Worm (Caenorhabditis elegans): ENCODE data around the gene F18C5.10.

The F18C5.10 gene

DNA sequence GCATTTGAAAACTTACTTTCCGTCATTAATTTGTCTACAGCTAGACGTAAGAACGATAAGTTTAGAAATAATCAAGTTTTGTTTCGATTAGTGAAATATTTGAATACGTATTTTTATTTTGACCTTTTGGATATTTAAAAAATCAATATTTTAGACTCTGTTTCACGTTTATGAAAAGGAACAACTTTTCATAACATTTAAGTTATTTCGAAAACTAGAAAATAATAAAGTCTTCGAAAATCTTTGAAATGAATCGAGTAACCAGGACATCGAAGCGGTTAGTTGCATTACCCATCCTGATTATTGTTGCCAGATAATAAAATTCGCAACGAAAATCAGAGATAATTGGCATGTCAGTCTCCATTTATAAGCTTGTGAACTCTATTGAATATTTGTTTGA, 20.0 kb upstream of the F18C5.10 start, which contains the start of gene C56C10.6:
TSS of gene C56C10.6 (minus strand) at position 101 of the 400 bp plus-strand sequence.
- TF ChIP-seq dao-5 (tag; optimal IDR thresholded peaks at IDR 0.05) (no peak), him-1 (tag; optimal IDR thresholded peaks at IDR 0.05) (no peak), W03F9.2 (tag; optimal IDR thresholded peaks at IDR 0.05) (no peak)

DNA sequence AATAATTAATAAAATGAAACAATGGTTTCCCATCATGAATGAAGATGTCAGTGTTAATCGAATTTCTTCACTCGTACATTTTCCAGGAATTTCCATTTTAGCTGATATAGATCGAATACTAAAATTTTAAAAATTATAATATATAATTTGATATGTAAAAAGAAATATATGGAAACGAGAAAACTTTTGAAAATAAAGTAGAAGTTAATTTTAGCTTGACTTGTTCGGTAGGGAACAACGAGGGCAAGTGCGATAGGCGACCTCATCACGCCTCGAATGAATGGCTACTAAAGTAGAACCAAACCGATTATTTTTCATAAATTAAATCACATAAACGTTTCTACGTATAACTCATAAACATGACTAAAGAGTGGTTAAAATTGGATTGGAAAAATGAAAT, 17.1 kb upstream of the F18C5.10 start, which contains the start of gene sra-31:
TSS of gene sra-31 (minus strand) at position 101 of the 400 bp plus-strand sequence.
- no peak for TF ChIP-seq dao-5 (tag; optimal IDR thresholded peaks at IDR 0.05)
- TF ChIP-seq W03F9.2 (tag; optimal IDR thresholded peaks at IDR 0.05), result no peak
- no peak for TF ChIP-seq him-1 (tag; optimal IDR thresholded peaks at IDR 0.05)

DNA sequence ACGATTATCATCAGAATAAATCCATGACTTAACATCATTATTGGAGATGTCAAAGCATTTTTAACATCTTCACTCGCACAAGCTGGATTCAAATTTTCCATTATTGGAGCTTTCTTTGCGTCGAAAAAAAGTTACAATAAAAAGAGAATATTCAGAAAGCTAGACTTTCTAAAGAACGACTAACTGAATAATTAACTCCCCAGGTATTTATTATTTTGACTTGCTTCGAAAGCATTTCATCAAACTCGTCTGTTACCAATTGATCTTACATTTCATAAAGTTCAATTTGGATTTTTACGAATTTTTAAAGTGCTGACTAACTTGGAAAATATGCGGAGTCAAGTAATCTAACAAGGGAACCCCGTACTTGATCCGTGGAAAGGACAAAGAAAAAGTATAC, 14.4 kb upstream of the F18C5.10 start, which contains the start of gene sra-29:
TSS of gene sra-29 (minus strand) at position 101 of the 400 bp plus-strand sequence.
- TF ChIP-seq dao-5 (tag; optimal IDR thresholded peaks at IDR 0.05) (no peak), him-1 (tag; optimal IDR thresholded peaks at IDR 0.05) (no peak), W03F9.2 (tag; optimal IDR thresholded peaks at IDR 0.05) (no peak)

DNA sequence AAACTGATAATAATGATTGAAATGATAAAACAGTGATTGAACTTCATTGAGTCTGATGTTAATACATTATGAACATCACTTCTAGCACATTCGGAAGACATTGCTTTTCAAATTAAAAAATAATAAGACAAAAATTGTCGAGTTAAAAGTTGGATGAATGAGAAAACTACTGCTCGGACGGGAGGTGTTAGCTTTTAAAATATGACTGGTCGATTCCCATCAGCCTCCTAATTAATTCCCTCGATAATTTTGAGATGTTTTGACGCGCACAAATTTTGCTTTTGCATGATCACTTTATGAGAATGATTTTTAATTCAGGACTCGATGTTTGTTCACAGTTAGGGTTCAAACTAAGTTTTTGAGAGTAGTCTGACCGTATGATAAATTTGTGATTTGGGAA, 12.4 kb upstream of the F18C5.10 start, which contains the start of gene sra-28:
TSS of gene sra-28 (minus strand) at position 101 of the 400 bp plus-strand sequence.
- no peak for TF ChIP-seq dao-5 (tag; optimal IDR thresholded peaks at IDR 0.05)

DNA sequence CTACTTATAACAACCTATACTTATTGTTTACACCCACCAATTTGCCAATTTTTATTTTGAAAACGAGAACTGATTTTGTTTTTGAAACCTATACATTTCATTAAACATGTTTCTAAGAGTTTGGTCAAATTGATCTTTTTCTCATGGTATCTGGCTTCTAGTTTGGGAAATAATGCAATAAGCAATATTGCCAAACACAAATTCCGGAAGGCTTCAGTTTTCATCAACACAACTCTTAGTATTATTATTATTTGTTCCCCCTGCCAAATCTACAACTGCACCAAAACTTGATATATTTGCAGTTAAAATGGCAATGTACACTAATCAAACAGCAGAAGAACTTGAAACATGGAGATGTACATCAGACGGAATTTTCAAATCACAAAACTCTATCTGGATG, 7.5 kb upstream of the F18C5.10 start, which contains the start of gene sra-27:
TSS of gene sra-27 (plus strand) at position 301 of the 400 bp plus-strand sequence.
- TF ChIP-seq him-1 (tag; optimal IDR thresholded peaks at IDR 0.05), result no peak
- no peak for TF ChIP-seq dao-5 (tag; optimal IDR thresholded peaks at IDR 0.05)
- no peak for TF ChIP-seq W03F9.2 (tag; optimal IDR thresholded peaks at IDR 0.05)

DNA sequence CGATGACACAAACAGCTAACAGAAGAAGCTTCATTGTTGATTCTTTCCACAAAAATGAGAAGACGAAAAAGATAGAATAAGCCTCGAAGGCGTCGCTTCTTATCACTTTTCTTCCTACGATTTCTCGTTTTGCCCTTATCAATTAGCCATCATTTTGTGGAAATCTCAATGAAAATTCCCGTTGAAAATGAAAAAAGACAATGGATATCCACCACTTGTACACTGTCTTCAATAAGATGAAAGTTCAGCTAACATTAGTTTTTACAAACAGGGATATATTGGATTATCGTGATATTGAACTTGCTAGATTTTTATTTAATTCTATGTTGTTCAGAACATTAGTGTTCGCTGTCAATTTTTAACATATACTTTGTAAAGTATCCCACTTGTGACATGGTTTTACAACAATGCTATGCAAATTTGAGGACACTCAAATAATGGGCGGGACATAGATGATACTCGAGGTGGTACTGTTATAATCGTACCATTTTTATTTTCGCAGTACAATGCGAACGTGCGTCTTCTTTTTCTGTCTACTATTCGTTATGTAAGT, 5.5 kb upstream of the F18C5.10 start, which contains the start of the genes F18C5.5 and F18C5.9:
TSS of gene F18C5.5 (minus strand) at position 101 of the 553 bp plus-strand sequence.
TSS of gene F18C5.9 (plus strand) at position 503 of the 553 bp plus-strand sequence.
- TF ChIP-seq W03F9.2 (tag; optimal IDR thresholded peaks at IDR 0.05), result no peak
- no peak for TF ChIP-seq him-1 (tag; optimal IDR thresholded peaks at IDR 0.05)
- TF ChIP-seq dao-5 (tag; optimal IDR thresholded peaks at IDR 0.05), result no peak

DNA sequence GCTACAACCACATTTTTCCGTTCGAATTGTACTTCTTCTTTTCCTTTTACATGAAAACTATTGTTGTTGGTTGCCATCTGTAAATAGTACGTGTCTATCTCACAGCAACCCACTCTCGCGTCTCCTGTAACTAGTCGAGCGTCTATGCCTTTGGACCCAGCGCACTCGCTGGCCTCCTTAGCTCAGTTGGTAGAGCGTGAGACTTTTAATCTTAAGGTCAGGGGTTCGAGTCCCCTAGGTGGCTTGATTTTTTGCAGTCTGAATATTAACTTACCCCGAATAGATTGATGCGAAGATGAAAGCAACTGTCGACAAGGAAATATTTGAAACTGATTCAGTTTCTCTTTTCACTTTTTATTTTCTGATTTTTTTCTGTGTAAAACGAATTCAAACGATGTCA, 3.8 kb upstream of the F18C5.10 start, which contains the start of gene mpz-3:
TSS of gene mpz-3 (minus strand) at position 320 of the 400 bp plus-strand sequence.
- TF ChIP-seq dao-5 (tag; optimal IDR thresholded peaks at IDR 0.05) (no peak), him-1 (tag; optimal IDR thresholded peaks at IDR 0.05) (no peak), W03F9.2 (tag; optimal IDR thresholded peaks at IDR 0.05) (no peak)

DNA sequence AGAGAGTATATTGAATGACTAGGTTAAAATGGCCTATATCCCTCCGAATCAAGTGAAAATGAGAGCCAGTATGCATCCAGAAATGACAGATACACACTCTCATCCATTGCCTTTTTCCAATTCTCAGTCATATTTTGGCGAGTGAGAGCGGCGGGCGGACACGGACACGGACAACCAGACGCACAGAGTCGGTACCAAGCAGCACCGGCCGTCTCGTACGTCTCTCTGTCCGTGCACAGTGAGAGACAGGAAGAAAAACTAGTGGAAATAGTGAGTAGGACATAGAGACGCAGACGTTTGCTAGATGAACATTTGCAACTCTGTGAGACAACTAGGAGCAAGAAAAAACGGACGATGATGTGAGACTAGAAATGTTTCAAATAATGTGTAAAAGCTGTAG, 2.0 kb upstream of the F18C5.10 start:
- TF ChIP-seq dao-5 (tag; optimal IDR thresholded peaks at IDR 0.05) (no peak), W03F9.2 (tag; optimal IDR thresholded peaks at IDR 0.05) (no peak), him-1 (tag; optimal IDR thresholded peaks at IDR 0.05) (no peak)

- TF ChIP-seq him-1 (tag; optimal IDR thresholded peaks at IDR 0.05), result no peak
- no peak for TF ChIP-seq W03F9.2 (tag; optimal IDR thresholded peaks at IDR 0.05)
- no peak for TF ChIP-seq dao-5 (tag; optimal IDR thresholded peaks at IDR 0.05)
These were observed 1.1 kb upstream of the F18C5.10 start for ce11 chrII:6562203-6562867.

DNA sequence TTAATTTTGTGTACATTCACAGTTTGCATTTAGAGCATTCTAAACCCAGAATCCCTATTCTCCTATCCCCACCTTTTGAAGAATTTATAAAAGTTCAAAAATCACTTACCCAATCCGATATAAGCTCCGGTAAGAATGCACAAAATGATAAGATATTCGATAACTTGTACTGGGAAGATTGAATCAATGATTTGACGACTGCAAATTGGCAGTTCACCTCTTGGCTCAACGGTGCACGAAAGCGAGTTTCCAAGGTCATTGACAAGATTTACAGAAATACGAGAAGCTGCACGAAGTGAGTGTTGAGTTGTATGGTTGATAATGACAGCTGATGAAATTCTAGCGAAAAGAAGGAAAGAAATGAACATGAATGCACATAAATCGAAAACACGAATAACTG, 953 bp downstream of the F18C5.10 start:
- TF ChIP-seq him-1 (tag; optimal IDR thresholded peaks at IDR 0.05), result no peak
- TF ChIP-seq W03F9.2 (tag; optimal IDR thresholded peaks at IDR 0.05), result no peak
- TF ChIP-seq dao-5 (tag; optimal IDR thresholded peaks at IDR 0.05), result no peak

- TF ChIP-seq dao-5 (tag; optimal IDR thresholded peaks at IDR 0.05) (no peak), him-1 (tag; optimal IDR thresholded peaks at IDR 0.05) (no peak)
These were observed 2.4 kb downstream of the F18C5.10 start for ce11 chrII:6558887-6559286.

ce11 chrII:6554677-6555076, 6.6 kb downstream of the F18C5.10 start, which contains the start of gene wrn-1:
Gene wrn-1 (plus strand): TSS chrII:6554977.
- no peak for TF ChIP-seq W03F9.2 (tag; optimal IDR thresholded peaks at IDR 0.05)
- TF ChIP-seq dao-5 (tag; optimal IDR thresholded peaks at IDR 0.05), result no peak
- no peak for TF ChIP-seq him-1 (tag; optimal IDR thresholded peaks at IDR 0.05)

- TF ChIP-seq him-1 (tag; optimal IDR thresholded peaks at IDR 0.05) (no peak), dao-5 (tag; optimal IDR thresholded peaks at IDR 0.05) (no peak), W03F9.2 (tag; optimal IDR thresholded peaks at IDR 0.05) (no peak)
These were observed 16.3 kb downstream of the F18C5.10 start, which contains the start of gene lron-15 for ce11 chrII:6544842-6545410. Gene lron-15 (minus strand): TSS chrII:6544892.

DNA sequence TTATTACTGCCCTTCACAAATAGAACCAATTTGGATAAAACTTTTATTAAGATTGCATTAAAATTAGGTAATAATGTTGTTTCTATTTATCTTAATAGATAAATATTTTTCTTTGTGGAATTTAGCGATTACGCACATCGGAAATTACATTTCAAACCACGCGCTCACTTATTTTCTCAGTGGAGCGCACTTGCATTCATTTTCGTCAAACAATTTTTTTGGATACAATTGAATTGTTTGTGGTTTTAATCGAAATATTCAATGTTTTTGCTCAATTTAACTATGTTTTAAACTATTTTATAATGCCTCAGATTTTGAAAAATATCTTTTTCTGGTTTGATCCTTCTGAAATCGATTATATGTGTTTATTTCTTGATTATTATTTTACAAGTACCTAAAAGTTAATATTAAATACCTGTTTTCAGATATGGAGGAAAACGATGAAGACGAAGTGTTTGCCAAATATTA, 25.3 kb downstream of the F18C5.10 start, which contains the start of gene utp-20:
TSS of gene utp-20 (plus strand) at position 418 of the 468 bp plus-strand sequence.
- TF ChIP-seq him-1 (tag; optimal IDR thresholded peaks at IDR 0.05) (no peak), dao-5 (tag; optimal IDR thresholded peaks at IDR 0.05) (no peak), W03F9.2 (tag; optimal IDR thresholded peaks at IDR 0.05) (peak; percentile 62)

All from whole organism, L4/young adult.